Worm (Caenorhabditis elegans) whole organism, young adult: ENCODE results near the gene usp-46.

Experiments used
- B0035.1 ChIP-seq: sonication (generic microtip); optimal IDR thresholded peaks from 2 replicates; lab custom pipeline; 2016; ENCODE audit warnings: missing genetic modification characterization, mild to moderate bottlenecking, missing compliant biosample characterization, missing genotype, missing genetic modification reagents
- D2030.7 ChIP-seq: fragments of 200-800 bp; sonication (Bioruptor generic); IDR thresholded peaks from 2 replicates; pipeline ENCODE4 v1.3.6; 2022; ENCODE audit warnings: missing genetic modification reagents, missing genetic modification characterization, missing compliant biosample characterization
- F23B12.7 ChIP-seq: sonication (generic microtip); optimal IDR thresholded peaks from 2 replicates; lab custom pipeline; 2017; ENCODE audit warnings: missing genetic modification characterization, mild to moderate bottlenecking, missing compliant biosample characterization, antibody characterized with exemption, moderate library complexity; ENCODE audit not compliant: insufficient read depth
- F37B4.10 ChIP-seq: fragments of 200-800 bp; sonication (Bioruptor generic); IDR thresholded peaks from 2 replicates; pipeline ENCODE4 v1.3.6; 2022; ENCODE audit warnings: missing genetic modification characterization, missing compliant biosample characterization
- F39B2.1 ChIP-seq: fragments of 200-800 bp; sonication (Bioruptor generic); IDR thresholded peaks from 2 replicates; pipeline ENCODE4 v1.3.6; 2022; ENCODE audit warnings: missing genetic modification reagents, missing genetic modification characterization, missing compliant biosample characterization
- K12H6.12 ChIP-seq: fragments of 200-800 bp; sonication (Bioruptor generic); optimal IDR thresholded peaks from 2 replicates; lab custom pipeline; 2018; ENCODE audit warnings: mild to moderate bottlenecking, missing genetic modification characterization, missing compliant biosample characterization
- T26A5.8 ChIP-seq: sonication (generic microtip); optimal IDR thresholded peaks from 2 replicates; lab custom pipeline; 2016; ENCODE audit warnings: missing genetic modification characterization, missing compliant biosample characterization
- Y53G8AR.9 ChIP-seq: fragments of 200-800 bp; sonication (Bioruptor generic); conservative IDR thresholded peaks from 2 replicates; pipeline ENCODE4 v1.3.6; 2022; ENCODE audit warnings: missing genetic modification reagents, missing genetic modification characterization, missing compliant biosample characterization
- Y67H2A.10 ChIP-seq: fragments of 200-800 bp; sonication (Bioruptor generic); conservative IDR thresholded peaks from 2 replicates; pipeline ENCODE4 v1.3.6; 2022; ENCODE audit warnings: missing genetic modification reagents, missing genetic modification characterization, missing compliant biosample characterization
- Y79H2A.3 ChIP-seq: fragments of 200-800 bp; sonication (Bioruptor generic); conservative IDR thresholded peaks from 2 replicates; pipeline ENCODE4 v1.3.6; 2022; ENCODE audit warnings: missing genetic modification reagents, missing genetic modification characterization, missing compliant biosample characterization
- ama-1 ChIP-seq, 3 experiments: fragments of 150-350 bp in 1 of 3; sonication (generic microtip) in 2 of 3; optimal IDR thresholded peaks; 2 replicates each; lab custom pipeline; 2014 to 2018; ENCODE audit warnings: missing biosample characterization in 2 of 3, missing genetic modification characterization in 2 of 3, missing genetic modification reagents in 2 of 3
- atf-7 ChIP-seq: sonication (generic microtip); optimal IDR thresholded peaks from 2 replicates; lab custom pipeline; 2017; ENCODE audit warnings: mild to moderate bottlenecking, missing genetic modification characterization, missing compliant biosample characterization
- attf-5 ChIP-seq: fragments of 200-800 bp; sonication (Bioruptor generic); optimal IDR thresholded peaks from 2 replicates; lab custom pipeline; 2018; ENCODE audit warnings: mild to moderate bottlenecking, missing genetic modification characterization, missing compliant biosample characterization
- ccch-3 ChIP-seq: fragments of 200-800 bp; sonication (Bioruptor generic); optimal IDR thresholded peaks from 2 replicates; lab custom pipeline; 2018; ENCODE audit warnings: mild to moderate bottlenecking, missing genetic modification characterization, missing compliant biosample characterization
- cebp-2 ChIP-seq: fragments of 200-800 bp; sonication (Bioruptor generic); IDR thresholded peaks from 2 replicates; pipeline ENCODE4 v1.3.6; 2022; ENCODE audit warnings: missing genetic modification characterization, missing compliant biosample characterization
- ceh-40 ChIP-seq: fragments of 200-800 bp; sonication (Bioruptor generic); IDR thresholded peaks from 2 replicates; pipeline ENCODE4 v1.3.6; 2022; ENCODE audit warnings: missing genetic modification characterization, missing compliant biosample characterization
- ceh-91 ChIP-seq: fragments of 200-800 bp; sonication (Bioruptor generic); IDR thresholded peaks from 2 replicates; pipeline ENCODE4 v1.3.6; 2022; ENCODE audit warnings: missing genetic modification reagents, missing genetic modification characterization, missing compliant biosample characterization
- chd-7 ChIP-seq: sonication (generic microtip); optimal IDR thresholded peaks from 2 replicates; lab custom pipeline; 2016; ENCODE audit warnings: mild to moderate bottlenecking, missing genetic modification characterization, moderate library complexity, missing compliant biosample characterization
- die-1 ChIP-seq: sonication (generic microtip); optimal IDR thresholded peaks from 2 replicates; lab custom pipeline; 2016; ENCODE audit warnings: missing genotype, mild to moderate bottlenecking, missing genetic modification characterization, missing compliant biosample characterization
- dox-1 ChIP-seq: fragments of 200-800 bp; sonication (Bioruptor generic); IDR thresholded peaks from 2 replicates; pipeline ENCODE4 v1.3.6; 2022; ENCODE audit warnings: missing genetic modification reagents, missing genetic modification characterization, missing compliant biosample characterization
- efl-1 ChIP-seq: fragments of 150-350 bp; optimal IDR thresholded peaks from 2 replicates; lab custom pipeline; 2014; ENCODE audit warnings: missing biosample characterization, missing genetic modification reagents, missing genetic modification characterization
- ekl-4 ChIP-seq: fragments of 200-800 bp; sonication (Bioruptor generic); IDR thresholded peaks from 2 replicates; pipeline ENCODE4 v1.3.6; 2022; ENCODE audit warnings: missing genetic modification reagents, missing genetic modification characterization, missing compliant biosample characterization
- ets-4 ChIP-seq: fragments of 200-800 bp; sonication (Bioruptor generic); optimal IDR thresholded peaks from 2 replicates; lab custom pipeline; 2018; ENCODE audit warnings: mild to moderate bottlenecking, missing genetic modification characterization, missing compliant biosample characterization
- fkh-3 ChIP-seq: sonication (generic microtip); optimal IDR thresholded peaks from 2 replicates; lab custom pipeline; 2016; ENCODE audit warnings: mild to moderate bottlenecking, missing genetic modification characterization, missing compliant biosample characterization
- him-1 ChIP-seq: sonication (generic microtip); optimal IDR thresholded peaks from 2 replicates; lab custom pipeline; 2016; ENCODE audit warnings: missing genotype, missing genetic modification reagents, missing genetic modification characterization, missing compliant biosample characterization
- hmg-1.2 ChIP-seq: fragments of 200-800 bp; sonication (Bioruptor generic); IDR thresholded peaks from 2 replicates; pipeline ENCODE4 v1.3.6; 2022; ENCODE audit warnings: missing genetic modification reagents, missing genetic modification characterization, missing compliant biosample characterization
- hmg-20 ChIP-seq: fragments of 200-800 bp; sonication (Bioruptor generic); IDR thresholded peaks from 2 replicates; pipeline ENCODE4 v1.3.6; 2022; ENCODE audit warnings: missing genetic modification reagents, missing genetic modification characterization, missing compliant biosample characterization
- let-526 ChIP-seq: fragments of 200-800 bp; sonication (Bioruptor generic); IDR thresholded peaks from 2 replicates; pipeline ENCODE4 v1.3.6; 2022; ENCODE audit warnings: missing genetic modification reagents, missing genetic modification characterization, missing compliant biosample characterization
- let-607 ChIP-seq, 2 experiments: fragments of 200-800 bp in 1 of 2; sonication (Bioruptor generic) in 1 of 2; sonication (generic microtip) in 1 of 2; optimal IDR thresholded peaks; 2 replicates each; lab custom pipeline; 2016 to 2018; ENCODE audit warnings: mild to moderate bottlenecking in 2 of 2, missing compliant biosample characterization in 2 of 2, missing genetic modification characterization in 2 of 2, moderate library complexity in 2 of 2, missing genotype in 1 of 2
- lin-26 ChIP-seq: fragments of 200-800 bp; sonication (Bioruptor generic); IDR thresholded peaks from 2 replicates; pipeline ENCODE4 v1.3.6; 2022; ENCODE audit warnings: missing genetic modification reagents, missing genetic modification characterization, missing compliant biosample characterization
- lin-35 ChIP-seq, 3 experiments: fragments of 150-350 bp in 2 of 3; sonication (generic microtip) in 1 of 3; optimal IDR thresholded peaks; 2 replicates each; lab custom pipeline; 2014 to 2018; ENCODE audit warnings: missing biosample characterization in 3 of 3, missing genetic modification characterization in 3 of 3, missing genetic modification reagents in 3 of 3
- lin-40 ChIP-seq: sonication (generic microtip); optimal IDR thresholded peaks from 2 replicates; lab custom pipeline; 2016; ENCODE audit warnings: missing genetic modification characterization, mild to moderate bottlenecking, missing compliant biosample characterization, missing genotype, missing genetic modification reagents
- lir-1 ChIP-seq: fragments of 200-800 bp; sonication (Bioruptor generic); conservative IDR thresholded peaks from 2 replicates; pipeline ENCODE4 v1.3.6; 2022; ENCODE audit warnings: missing genetic modification reagents, missing genetic modification characterization, missing compliant biosample characterization
- madf-10 ChIP-seq: sonication (generic microtip); optimal IDR thresholded peaks from 2 replicates; lab custom pipeline; 2016; ENCODE audit warnings: mild to moderate bottlenecking, missing genetic modification characterization, missing compliant biosample characterization
- nfya-1 ChIP-seq: sonication (generic microtip); optimal IDR thresholded peaks from 2 replicates; lab custom pipeline; 2017; ENCODE audit warnings: antibody characterized with exemption, missing compliant biosample characterization, missing genetic modification characterization, borderline replicate concordance; ENCODE audit not compliant: insufficient read depth
- nfyb-1 ChIP-seq: fragments of 200-800 bp; sonication (Bioruptor generic); IDR thresholded peaks from 2 replicates; pipeline ENCODE4 v1.3.6; 2022; ENCODE audit warnings: missing genetic modification reagents, missing genetic modification characterization, missing compliant biosample characterization
- nhr-80 ChIP-seq: sonication (generic microtip); optimal IDR thresholded peaks from 2 replicates; lab custom pipeline; 2016; ENCODE audit warnings: missing genetic modification characterization, missing compliant biosample characterization
- nhr-90 ChIP-seq: sonication (generic microtip); optimal IDR thresholded peaks from 2 replicates; lab custom pipeline; 2016; ENCODE audit warnings: missing genotype, mild to moderate bottlenecking, missing genetic modification characterization, missing compliant biosample characterization
- repo-1 ChIP-seq: sonication (generic microtip); optimal IDR thresholded peaks from 2 replicates; lab custom pipeline; 2017; ENCODE audit warnings: mild to moderate bottlenecking, missing genetic modification characterization, missing compliant biosample characterization
- sea-2 ChIP-seq: fragments of 200-800 bp; sonication (Bioruptor generic); IDR thresholded peaks from 2 replicates; pipeline ENCODE4 v1.3.6; 2022; ENCODE audit warnings: missing genetic modification characterization, missing compliant biosample characterization
- snpc-1.1 ChIP-seq: sonication (generic microtip); optimal IDR thresholded peaks from 2 replicates; lab custom pipeline; 2017; ENCODE audit warnings: missing genetic modification characterization, mild to moderate bottlenecking, missing compliant biosample characterization, antibody characterized with exemption, moderate library complexity, missing genotype, missing genetic modification reagents; ENCODE audit not compliant: insufficient read depth
- snpc-3.4 ChIP-seq: sonication (generic microtip); optimal IDR thresholded peaks from 2 replicates; lab custom pipeline; 2017; ENCODE audit warnings: missing genetic modification characterization, mild to moderate bottlenecking, missing compliant biosample characterization, antibody characterized with exemption, moderate library complexity, missing genotype, missing genetic modification reagents
- tlf-1 ChIP-seq: fragments of 200-800 bp; sonication (Bioruptor generic); optimal IDR thresholded peaks from 2 replicates; lab custom pipeline; 2018; ENCODE audit warnings: mild to moderate bottlenecking, missing genetic modification characterization, missing compliant biosample characterization
- unc-130 ChIP-seq: sonication (generic microtip); optimal IDR thresholded peaks from 2 replicates; lab custom pipeline; 2016; ENCODE audit warnings: missing genetic modification reagents, missing genetic modification characterization, missing compliant biosample characterization
- xnd-1 ChIP-seq: sonication (generic microtip); optimal IDR thresholded peaks from 2 replicates; lab custom pipeline; 2016; ENCODE audit warnings: missing genotype, missing genetic modification reagents, missing genetic modification characterization, missing compliant biosample characterization

usp-46 gene

ce11 chrIII:9825073-9825828, 48.8 kb downstream of the usp-46 start, which contains the start of gene ZK632.9 (continued):
- peak; percentile 74 for TF ChIP-seq efl-1

ce11 chrIII:9826005-9826404, 49.6 kb downstream of the usp-46 start:
- TF ChIP-seq nfyb-1 (GFP tag; lab: Robert Waterston, UW) (peak; percentile 55; the same call in 1 of the 2 replicates), atf-7 (tag; lab: Kevin White, UChicago) (peak; percentile 52), nhr-90 (tag; lab: Kevin White, UChicago) (no peak), F39B2.1 (no peak), Y79H2A.3 (GFP tag; lab: Robert Waterston, UW) (no peak), lin-26 (GFP tag; lab: Robert Waterston, UW) (no peak), cebp-2 (GFP tag; lab: Robert Waterston, UW) (no peak), F37B4.10 (GFP tag; lab: Robert Waterston, UW) (no peak), hmg-1.2 (GFP tag; lab: Robert Waterston, UW) (0 out of 2 replicates have a peak, but pooled peaks have one; percentile 25), Y53G8AR.9 (GFP tag; lab: Robert Waterston, UW) (peak; percentile 66), D2030.7 (GFP tag; lab: Robert Waterston, UW) (no peak), ccch-3 (no peak), nhr-80 (tag; lab: Kevin White, UChicago) (peak; percentile 11), nfya-1 (no peak), let-526 (GFP tag; lab: Robert Waterston, UW) (peak; percentile 57; the same call in 1 of the 2 replicates), unc-130 (GFP tag; lab: Kevin White, UChicago) (no peak), snpc-3.4 (tag; lab: Kevin White, UChicago) (no peak), lir-1 (GFP tag; lab: Robert Waterston, UW) (no peak), dox-1 (GFP tag; lab: Robert Waterston, UW) (no peak), tlf-1 (peak; percentile 30), chd-7 (tag; lab: Kevin White, UChicago) (peak; percentile 18), xnd-1 (tag; lab: Kevin White, UChicago) (no peak), ets-4 (GFP tag; lab: Kevin White, UChicago) (no peak), ceh-40 (GFP tag; lab: Robert Waterston, UW) (no peak), T26A5.8 (tag; lab: Kevin White, UChicago) (no peak), let-607 (tag; optimal IDR thresholded peaks at IDR 0.05; lab: Kevin White, UChicago) (peak; percentile 22 to 26), attf-5 (peak; percentile 73), hmg-20 (no peak), ama-1 (optimal IDR thresholded peaks at IDR 0.05; lab: Kevin White, UChicago) (peak; percentile 79), ama-1 (GFP tag; optimal IDR thresholded peaks at IDR 0.05; lab: Kevin White, UChicago) (no peak), ekl-4 (GFP tag; lab: Robert Waterston, UW) (0 out of 2 replicates have a peak, but pooled peaks have one; percentile 35), snpc-1.1 (tag; lab: Kevin White, UChicago) (no peak), K12H6.12 (tag; lab: Kevin White, UChicago) (peak; percentile 50), lin-40 (tag; lab: Kevin White, UChicago) (peak; percentile 39), fkh-3 (tag; lab: Kevin White, UChicago) (no peak), sea-2 (GFP tag; lab: Robert Waterston, UW) (no peak), repo-1 (tag; lab: Kevin White, UChicago) (peak; percentile 40), him-1 (no peak), Y67H2A.10 (no peak), lin-35 (GFP tag; optimal IDR thresholded peaks at IDR 0.05; lab: Kevin White, UChicago) (peak in 1 of 3 experiments; percentile 44), die-1 (tag; lab: Kevin White, UChicago) (no peak), B0035.1 (tag; lab: Kevin White, UChicago) (no peak), F23B12.7 (tag; lab: Kevin White, UChicago) (no peak), ceh-91 (GFP tag; lab: Robert Waterston, UW) (no peak), madf-10 (tag; lab: Kevin White, UChicago) (no peak)
